Fruit fly (Drosophila melanogaster) whole organism, embryonic: ENCODE results near the gene CG34126.

Experiments
- CG10979 ChIP-seq: fragments of 200-800 bp; sonication (Bioruptor generic); optimal IDR thresholded peaks from 2 replicates; lab custom pipeline; 2018; ENCODE audit warnings: missing biosample characterization, mild to moderate bottlenecking, missing genetic modification characterization, moderate library complexity
- CG30431 ChIP-seq: fragments of 200-800 bp; sonication (Bioruptor generic); optimal IDR thresholded peaks from 2 replicates; lab custom pipeline; 2017; ENCODE audit warnings: missing biosample characterization, missing genetic modification characterization
- prd ChIP-seq, 3 experiments: fragments of >200 bp in 2 of 3; fragments of 200-800 bp in 1 of 3; sonication (Bioruptor generic) in 1 of 3; optimal IDR thresholded peaks in 2 of 3; IDR thresholded peaks in 1 of 3; 2 replicates in 2 of 3; 3 replicates in 1 of 3; pipeline versions ENCODE4 v1.3.6 to Lab custom; 2017 to 2022; ENCODE audit warnings: missing biosample characterization in 1 of 3, missing genetic modification characterization in 1 of 3
- z ChIP-seq: fragments of 200-800 bp; sonication (Bioruptor generic); IDR thresholded peaks from 3 replicates; pipeline ENCODE4 v1.3.6; 2022; ENCODE audit warnings: missing biosample characterization, missing genetic modification characterization

dm6 chr2L:4950667-4951066 is 30.7 kb upstream of the CG34126 start, which contains the start of gene Jon25Biii:
- TF ChIP-seq prd (optimal IDR thresholded peaks at IDR 0.05; lab: Kevin White, UChicago) = no peak
- no peak for TF ChIP-seq prd (GFP tag; IDR thresholded peaks at IDR 0.05; lab: Robert Waterston, UW)
- no peak for TF ChIP-seq CG30431 (GFP tag; lab: Kevin White, UChicago)
- TF ChIP-seq z (GFP tag; lab: Robert Waterston, UW) = no peak
- no peak for TF ChIP-seq CG10979 (tag; lab: Kevin White, UChicago)
